Worm (Caenorhabditis elegans) whole organism, L1 larva: ENCODE results near the gene Y7A5A.24.

ENCODE experiments used
- ama-1 ChIP-seq: fragments of 150-350 bp; optimal IDR thresholded peaks from 2 replicates; lab custom pipeline; 2014
- ceh-82 ChIP-seq, 3 experiments: fragments of 150-350 bp in 1 of 3; sonication (generic microtip) in 2 of 3; optimal IDR thresholded peaks; 2 replicates each; lab custom pipeline; 2014 to 2017; ENCODE audit warnings: missing biosample characterization in 3 of 3, missing genetic modification characterization in 3 of 3
- hlh-4 ChIP-seq: sonication (generic microtip); optimal IDR thresholded peaks from 2 replicates; lab custom pipeline; 2016; ENCODE audit warnings: mild to moderate bottlenecking, missing genetic modification characterization, missing compliant biosample characterization
- nhr-237 ChIP-seq: fragments of 150-350 bp; optimal IDR thresholded peaks from 2 replicates; lab custom pipeline; 2014; ENCODE audit warnings: missing biosample characterization, missing genetic modification characterization
- nhr-76 ChIP-seq: sonication (generic microtip); optimal IDR thresholded peaks from 2 replicates; lab custom pipeline; 2017; ENCODE audit warnings: missing biosample characterization, missing genetic modification characterization
- pqm-1 ChIP-seq: sonication (generic microtip); optimal IDR thresholded peaks from 3 replicates; lab custom pipeline; 2017; ENCODE audit warnings: missing biosample characterization, missing genetic modification characterization
- unc-62 ChIP-seq: fragments of 150-350 bp; optimal IDR thresholded peaks from 2 replicates; lab custom pipeline; 2014; ENCODE audit warnings: missing biosample characterization, missing genetic modification reagents, missing genetic modification characterization
- zag-1 ChIP-seq: fragments of 150-350 bp; optimal IDR thresholded peaks from 2 replicates; lab custom pipeline; 2014; ENCODE audit warnings: missing biosample characterization, missing genetic modification characterization

- TF ChIP-seq ama-1 (lab: Kevin White, UChicago) (no peak), nhr-237 (tag; lab: Kevin White, UChicago) (no peak), hlh-4 (tag; lab: Kevin White, UChicago) (no peak), pqm-1 (tag; lab: Kevin White, UChicago) (no peak), zag-1 (tag; lab: Kevin White, UChicago) (no peak), nhr-76 (tag; lab: Kevin White, UChicago) (no peak), ceh-82 (tag; optimal IDR thresholded peaks at IDR 0.05; lab: Kevin White, UChicago) (no peak), unc-62 (GFP tag; lab: Kevin White, UChicago) (no peak)
These were observed at the start of gene Y7A5A.24 for ce11 chrX:15782027-15782426.
